Worm (Caenorhabditis elegans): Measurements from ENCODE around the gene T03F7.7.

- TF ChIP-seq ceh-22 (tag; optimal IDR thresholded peaks at IDR 0.05) (no peak), fkh-10 (GFP tag; optimal IDR thresholded peaks at IDR 0.05) (no peak), pqm-1 (tag; optimal IDR thresholded peaks at IDR 0.05) (no peak), zip-5 (tag; optimal IDR thresholded peaks at IDR 0.05) (no peak), ama-1 (optimal IDR thresholded peaks at IDR 0.05) (no peak), ceh-30 (tag; optimal IDR thresholded peaks at IDR 0.05) (no peak), nfya-1 (tag; optimal IDR thresholded peaks at IDR 0.05) (no peak), dmd-4 (tag; optimal IDR thresholded peaks at IDR 0.05; ENCODE audit: borderline replicate concordance) (no peak), pha-4 (tag; optimal IDR thresholded peaks at IDR 0.05) (no peak), nhr-232 (tag; optimal IDR thresholded peaks at IDR 0.05) (no peak), ceh-9 (tag; optimal IDR thresholded peaks at IDR 0.05) (no peak), F13H6.1 (tag; optimal IDR thresholded peaks at IDR 0.05) (no peak), lin-11 (tag; optimal IDR thresholded peaks at IDR 0.05) (no peak), nhr-11 (tag; optimal IDR thresholded peaks at IDR 0.05) (no peak)
Measured at ce11 chrV:11334193-11334592, 23.0 kb downstream of the T03F7.7 start, which contains the start of gene T02E9.6.

All from whole organism, late embryonic.